Fruit fly (Drosophila melanogaster) whole organism, embryonic: ENCODE measurements around the gene CG11634.
A peak's percentile ranks its signal among the peaks of the same experiment; 100 is the strongest.

Experiments used
- B-H2 ChIP-seq: fragments of 200-800 bp; sonication (Bioruptor generic); optimal IDR thresholded peaks from 2 replicates; lab custom pipeline; 2018; ENCODE audit warnings: missing biosample characterization, mild to moderate bottlenecking, missing genetic modification characterization
- CG10654 ChIP-seq: fragments of 200-800 bp; sonication (Bioruptor generic); optimal IDR thresholded peaks from 2 replicates; lab custom pipeline; 2016; ENCODE audit warnings: missing biosample characterization, missing genetic modification characterization
- CG11398 ChIP-seq: fragments of 200-800 bp; sonication (Bioruptor generic); optimal IDR thresholded peaks from 2 replicates; lab custom pipeline; 2016; ENCODE audit warnings: missing biosample characterization, missing genetic modification characterization
- CG11723 ChIP-seq: fragments of 200-800 bp; sonication (Bioruptor generic); optimal IDR thresholded peaks from 2 replicates; lab custom pipeline; 2017; ENCODE audit warnings: missing biosample characterization, mild to moderate bottlenecking, missing genetic modification characterization
- CG12071 ChIP-seq: fragments of 200-800 bp; sonication (Bioruptor generic); optimal IDR thresholded peaks from 3 replicates; lab custom pipeline; 2018; ENCODE audit warnings: missing biosample characterization, mild to moderate bottlenecking, missing genetic modification characterization
- CG12236 ChIP-seq: fragments of 200-800 bp; sonication (Bioruptor generic); optimal IDR thresholded peaks from 2 replicates; lab custom pipeline; 2016; ENCODE audit warnings: missing biosample characterization, missing genetic modification characterization
- CG12769 ChIP-seq: fragments of 200-800 bp; sonication (Bioruptor generic); optimal IDR thresholded peaks from 2 replicates; lab custom pipeline; 2019; ENCODE audit warnings: missing biosample characterization, mild to moderate bottlenecking, missing genetic modification characterization, moderate library complexity
- CG13894 ChIP-seq: fragments of 200-800 bp; sonication (Bioruptor generic); optimal IDR thresholded peaks from 3 replicates; lab custom pipeline; 2018; ENCODE audit warnings: missing biosample characterization, mild to moderate bottlenecking, missing genetic modification characterization, moderate library complexity
- CG16779 ChIP-seq: fragments of 200-800 bp; sonication (Bioruptor generic); IDR thresholded peaks from 2 replicates; pipeline ENCODE4 v1.3.6; 2022; ENCODE audit warnings: missing biosample characterization, missing genetic modification characterization
- CG17186 ChIP-seq: fragments of 200-800 bp; sonication (Bioruptor generic); optimal IDR thresholded peaks from 3 replicates; lab custom pipeline; 2017; ENCODE audit warnings: missing biosample characterization, missing genetic modification reagents, missing genetic modification characterization
- CG2875 ChIP-seq: fragments of 200-800 bp; sonication (Bioruptor generic); optimal IDR thresholded peaks from 2 replicates; lab custom pipeline; 2017; ENCODE audit warnings: missing biosample characterization, mild to moderate bottlenecking, missing genetic modification characterization, missing genetic modification reagents
- CG31224 ChIP-seq: fragments of 200-800 bp; sonication (Bioruptor generic); IDR thresholded peaks from 2 replicates; pipeline ENCODE4 v1.3.6; 2022; ENCODE audit warnings: missing biosample characterization, missing genetic modification characterization
- CG32767 ChIP-seq: fragments of 200-800 bp; sonication (Bioruptor generic); IDR thresholded peaks from 2 replicates; pipeline ENCODE4 v1.3.6; 2022; ENCODE audit warnings: missing biosample characterization, missing genetic modification characterization
- CG33557 ChIP-seq: fragments of 200-800 bp; sonication (Bioruptor generic); optimal IDR thresholded peaks from 2 replicates; lab custom pipeline; 2019; ENCODE audit warnings: missing biosample characterization, mild to moderate bottlenecking, missing genetic modification characterization, moderate library complexity
- CG3995 ChIP-seq: fragments of 200-800 bp; sonication (Bioruptor generic); optimal IDR thresholded peaks from 3 replicates; lab custom pipeline; 2016; ENCODE audit warnings: missing biosample characterization, missing genetic modification characterization
- CG4707 ChIP-seq: fragments of 200-800 bp; sonication (Bioruptor generic); optimal IDR thresholded peaks from 2 replicates; lab custom pipeline; 2018; ENCODE audit warnings: missing biosample characterization, mild to moderate bottlenecking, missing genetic modification characterization, moderate library complexity
- CG4820 ChIP-seq: fragments of 200-800 bp; sonication (Bioruptor generic); optimal IDR thresholded peaks from 3 replicates; lab custom pipeline; 2016; ENCODE audit warnings: missing biosample characterization, missing genetic modification characterization
- CG7271 ChIP-seq: fragments of 200-800 bp; sonication (Bioruptor generic); optimal IDR thresholded peaks from 2 replicates; lab custom pipeline; 2018; ENCODE audit warnings: missing biosample characterization, mild to moderate bottlenecking, missing genetic modification characterization, moderate library complexity
- CG8281 ChIP-seq: fragments of 200-800 bp; sonication (Bioruptor generic); optimal IDR thresholded peaks from 2 replicates; lab custom pipeline; 2018; ENCODE audit warnings: missing biosample characterization, mild to moderate bottlenecking, missing genetic modification characterization, moderate library complexity
- CG8359 ChIP-seq: fragments of 200-800 bp; sonication (Bioruptor generic); optimal IDR thresholded peaks from 2 replicates; lab custom pipeline; 2017; ENCODE audit warnings: missing biosample characterization, mild to moderate bottlenecking, missing genetic modification characterization, borderline replicate concordance
- CG9876 ChIP-seq: fragments of 200-800 bp; sonication (Bioruptor generic); optimal IDR thresholded peaks from 2 replicates; lab custom pipeline; 2016; ENCODE audit warnings: missing biosample characterization, missing genetic modification characterization
- CHES-1-like ChIP-seq: fragments of 200-800 bp; sonication (Bioruptor generic); optimal IDR thresholded peaks from 2 replicates; lab custom pipeline; 2016; ENCODE audit warnings: missing biosample characterization, missing genetic modification characterization
- CoRest ChIP-seq: fragments of 200-800 bp; sonication (Bioruptor generic); optimal IDR thresholded peaks from 3 replicates; lab custom pipeline; 2018; ENCODE audit warnings: missing biosample characterization, mild to moderate bottlenecking, missing genetic modification characterization, moderate library complexity
- Dip3 ChIP-seq: fragments of 200-800 bp; sonication (Bioruptor generic); optimal IDR thresholded peaks from 3 replicates; lab custom pipeline; 2016; ENCODE audit warnings: missing biosample characterization, missing genetic modification characterization
- GATAe ChIP-seq: fragments of 200-800 bp; sonication (Bioruptor generic); conservative IDR thresholded peaks from 2 replicates; pipeline ENCODE4 v1.3.6; 2022; ENCODE audit warnings: missing biosample characterization, missing genetic modification characterization
- Jarid2 ChIP-seq: fragments of 200-800 bp; sonication (Bioruptor generic); optimal IDR thresholded peaks from 3 replicates; lab custom pipeline; 2017; ENCODE audit warnings: mild to moderate bottlenecking, missing biosample characterization, missing genetic modification reagents, missing genetic modification characterization
- Mad ChIP-seq: fragments of 200-800 bp; sonication (Bioruptor generic); optimal IDR thresholded peaks from 2 replicates; lab custom pipeline; 2016; ENCODE audit warnings: missing biosample characterization, missing genetic modification characterization
- Max ChIP-seq: fragments of 200-800 bp; sonication (Bioruptor generic); optimal IDR thresholded peaks from 2 replicates; lab custom pipeline; 2016; ENCODE audit warnings: missing biosample characterization, mild to moderate bottlenecking, missing genetic modification characterization
- Nf-YC ChIP-seq: fragments of 200-800 bp; optimal IDR thresholded peaks from 3 replicates; lab custom pipeline; 2019; ENCODE audit warnings: missing biosample characterization, mild to moderate bottlenecking, missing genetic modification characterization, moderate library complexity
- Oaz ChIP-seq: fragments of 200-800 bp; sonication (Bioruptor generic); IDR thresholded peaks from 2 replicates; pipeline ENCODE4 v1.3.6; 2022; ENCODE audit warnings: missing biosample characterization, missing genetic modification characterization
- Ravus ChIP-seq: fragments of 200-800 bp; sonication (Bioruptor generic); IDR thresholded peaks from 2 replicates; pipeline ENCODE4 v1.3.6; 2022; ENCODE audit warnings: missing biosample characterization, missing genetic modification characterization
- Sry-δ ChIP-seq: fragments of 200-800 bp; sonication (Bioruptor generic); optimal IDR thresholded peaks from 2 replicates; lab custom pipeline; 2016; ENCODE audit warnings: missing biosample characterization, missing genetic modification characterization
- YL-1 ChIP-seq: fragments of 200-800 bp; sonication (Bioruptor generic); optimal IDR thresholded peaks from 3 replicates; lab custom pipeline; 2017; ENCODE audit warnings: missing biosample characterization, mild to moderate bottlenecking, missing genetic modification characterization
- cato ChIP-seq: fragments of 200-800 bp; sonication (Bioruptor generic); optimal IDR thresholded peaks from 2 replicates; lab custom pipeline; 2016; ENCODE audit warnings: missing biosample characterization, missing genetic modification characterization, borderline replicate concordance
- ftz-f1 ChIP-seq: fragments of 200-800 bp; sonication (Bioruptor generic); optimal IDR thresholded peaks from 2 replicates; lab custom pipeline; 2016; ENCODE audit warnings: missing biosample characterization, missing genetic modification characterization
- grau ChIP-seq: fragments of 200-800 bp; optimal IDR thresholded peaks from 3 replicates; lab custom pipeline; 2019; ENCODE audit warnings: missing biosample characterization, mild to moderate bottlenecking, missing genetic modification characterization, moderate library complexity
- insv ChIP-seq, 2 experiments: fragments of 200-800 bp; sonication (Bioruptor generic); optimal IDR thresholded peaks; 3 replicates each; lab custom pipeline; 2016 to 2018; ENCODE audit warnings: missing biosample characterization in 2 of 2, missing genetic modification characterization in 2 of 2
- jigr1 ChIP-seq: fragments of 200-800 bp; sonication (Bioruptor generic); IDR thresholded peaks from 3 replicates; pipeline ENCODE4 v1.3.6; 2022; ENCODE audit warnings: missing biosample characterization, missing genetic modification characterization
- lola ChIP-seq, 3 experiments: fragments of >200 bp in 2 of 3; fragments of 200-800 bp in 1 of 3; sonication (Bioruptor generic) in 1 of 3; optimal IDR thresholded peaks; 2 replicates each; lab custom pipeline; 2017 to 2019; ENCODE audit warnings: missing biosample characterization in 3 of 3, missing genetic modification characterization in 3 of 3, mild to moderate bottlenecking in 1 of 3, moderate library complexity in 1 of 3
- peb ChIP-seq: fragments of 200-800 bp; sonication (Bioruptor generic); IDR thresholded peaks from 2 replicates; pipeline ENCODE4 v1.3.6; 2022; ENCODE audit warnings: missing biosample characterization, missing genetic modification characterization
- psq ChIP-seq: fragments of 200-800 bp; sonication (Bioruptor generic); optimal IDR thresholded peaks from 2 replicates; lab custom pipeline; 2017; ENCODE audit warnings: missing biosample characterization, missing genetic modification characterization
- rib ChIP-seq: fragments of 200-800 bp; sonication (Bioruptor generic); IDR thresholded peaks from 2 replicates; pipeline ENCODE4 v1.3.6; 2022; ENCODE audit warnings: missing biosample characterization, missing genetic modification characterization
- sisA ChIP-seq: fragments of 200-800 bp; sonication (Bioruptor generic); IDR thresholded peaks from 2 replicates; pipeline ENCODE4 v1.3.6; 2022; ENCODE audit warnings: missing biosample characterization, missing genetic modification characterization
- slou ChIP-seq: fragments of 200-800 bp; sonication (Bioruptor generic); optimal IDR thresholded peaks from 3 replicates; lab custom pipeline; 2016; ENCODE audit warnings: missing biosample characterization, missing genetic modification characterization
- sna ChIP-seq: fragments of 200-800 bp; sonication (Bioruptor generic); IDR thresholded peaks from 2 replicates; pipeline ENCODE4 v1.3.6; 2022; ENCODE audit warnings: missing biosample characterization, missing genetic modification characterization; ENCODE audit not compliant: partially characterized antibody
- sr ChIP-seq: fragments of 200-800 bp; sonication (Bioruptor generic); IDR thresholded peaks from 3 replicates; pipeline ENCODE4 v1.3.6; 2022; ENCODE audit warnings: missing biosample characterization, missing genetic modification characterization
- tna ChIP-seq: fragments of 200-800 bp; sonication (Bioruptor generic); IDR thresholded peaks from 2 replicates; pipeline ENCODE4 v1.3.6; 2022; ENCODE audit warnings: missing biosample characterization, missing genetic modification characterization; ENCODE audit not compliant: partially characterized antibody
- unpg ChIP-seq: fragments of 200-800 bp; sonication (Bioruptor generic); optimal IDR thresholded peaks from 3 replicates; lab custom pipeline; 2018; ENCODE audit warnings: missing biosample characterization, mild to moderate bottlenecking, missing genetic modification characterization, moderate library complexity
- wor ChIP-seq: fragments of 200-800 bp; sonication (Bioruptor generic); IDR thresholded peaks from 2 replicates; pipeline ENCODE4 v1.3.6; 2022; ENCODE audit warnings: missing biosample characterization, missing genetic modification characterization
- zen2 ChIP-seq: fragments of 200-800 bp; sonication (Bioruptor generic); IDR thresholded peaks from 3 replicates; pipeline ENCODE4 v1.3.6; 2022; ENCODE audit warnings: missing biosample characterization, missing genetic modification characterization; ENCODE audit not compliant: partially characterized antibody

CG11634 gene

dm6 chr2L:21899001-21899715 is 16.9 kb upstream of the CG11634 start (continued):
- TF ChIP-seq GATAe (GFP tag; lab: Robert Waterston, UW) (no peak), CG9876 (no peak), wor (no peak), Max (no peak), peb (no peak), CG8359 (GFP tag; lab: Kevin White, UChicago) (no peak), CG31224 (GFP tag; lab: Robert Waterston, UW) (no peak), insv (GFP tag; optimal IDR thresholded peaks at IDR 0.05; lab: Kevin White, UChicago) (peak in 1 of 2 experiments; percentile 95), CG16779 (GFP tag; lab: Robert Waterston, UW) (no peak), grau (tag; lab: Kevin White, UChicago) (no peak), Jarid2 (peak; percentile 67), Nf-YC (peak; percentile 97), unpg (no peak), CG4707 (GFP tag; lab: Kevin White, UChicago) (no peak), CG2875 (no peak), lola (GFP tag; optimal IDR thresholded peaks at IDR 0.05; lab: Kevin White, UChicago) (no peak), sna (peak; percentile 82), CG12236 (GFP tag; lab: Kevin White, UChicago) (no peak), tna (GFP tag; lab: Robert Waterston, UW) (0 out of 2 replicates have a peak, but pooled peaks have one; percentile 54), sr (GFP tag; lab: Robert Waterston, UW) (no peak; the same call in 2 of the 3 replicates), CG11723 (GFP tag; lab: Kevin White, UChicago) (peak; percentile 8), CG32767 (no peak), zen2 (GFP tag; lab: Robert Waterston, UW) (peak; percentile 81), CHES-1-like (GFP tag; lab: Kevin White, UChicago) (no peak), CG3995 (no peak), CG11398 (GFP tag; lab: Kevin White, UChicago) (no peak), jigr1 (no peak), psq (peak; percentile 62), CG17186 (GFP tag; lab: Kevin White, UChicago) (no peak), slou (no peak), CG12071 (GFP tag; lab: Kevin White, UChicago) (no peak), CG4820 (GFP tag; lab: Kevin White, UChicago) (no peak), CG33557 (GFP tag; lab: Kevin White, UChicago) (no peak), CG13894 (tag; lab: Kevin White, UChicago) (no peak), Mad (GFP tag; lab: Kevin White, UChicago) (no peak), CG8281 (tag; lab: Kevin White, UChicago) (no peak), B-H2 (GFP tag; lab: Kevin White, UChicago) (no peak), CoRest (tag; lab: Kevin White, UChicago) (no peak), CG7271 (no peak), Ravus (GFP tag; lab: Robert Waterston, UW) (no peak), CG10654 (GFP tag; lab: Kevin White, UChicago) (no peak), CG12769 (no peak), sisA (GFP tag; lab: Robert Waterston, UW) (no peak), Oaz (GFP tag; lab: Robert Waterston, UW) (no peak), Sry-δ (GFP tag; lab: Kevin White, UChicago) (no peak), YL-1 (no peak), rib (GFP tag; lab: Robert Waterston, UW) (no peak), Dip3 (GFP tag; lab: Kevin White, UChicago) (no peak), cato (no peak), ftz-f1 (no peak)
